Fruit fly (Drosophila melanogaster): ENCODE data around the gene vri.

The vri gene

DNA sequence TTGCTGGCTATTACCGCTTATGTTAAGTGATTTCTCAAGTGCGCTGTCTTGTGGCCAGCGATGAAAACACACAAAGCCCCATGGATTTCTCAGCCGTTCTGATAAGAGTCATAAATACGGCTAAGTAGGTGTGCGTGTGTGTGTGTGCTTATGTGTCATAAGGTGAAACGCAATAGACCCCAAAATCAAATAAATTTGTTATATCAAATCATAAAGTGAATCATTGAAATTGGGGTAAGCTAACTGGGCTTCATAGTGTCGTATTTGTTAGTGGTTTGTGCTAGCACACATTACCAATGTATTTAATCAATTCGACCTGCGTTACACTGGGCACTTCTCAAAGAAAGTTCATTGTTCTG is 10.9 kb downstream of the vri start:
- TF ChIP-seq CG15696 (tag; optimal IDR thresholded peaks at IDR 0.05) (no peak), Sin3A (optimal IDR thresholded peaks at IDR 0.05) (no peak), Dref (GFP tag; IDR thresholded peaks at IDR 0.05) (no peak), D (optimal IDR thresholded peaks at IDR 0.05) (no peak), D (GFP tag; optimal IDR thresholded peaks at IDR 0.05) (no peak), CG17186 (GFP tag; optimal IDR thresholded peaks at IDR 0.05) (no peak), Atf6 (GFP tag; IDR thresholded peaks at IDR 0.05) (no peak), CG13775 (GFP tag; optimal IDR thresholded peaks at IDR 0.05) (no peak), zen2 (GFP tag; IDR thresholded peaks at IDR 0.05; ENCODE audit: partially characterized antibody) (no peak), exex (tag; optimal IDR thresholded peaks at IDR 0.05) (peak; percentile 76), CG6654 (GFP tag; optimal IDR thresholded peaks at IDR 0.05) (no peak), sqz (GFP tag; optimal IDR thresholded peaks at IDR 0.05) (no peak), sens (GFP tag) (peak; percentile 20), Gug (GFP tag; IDR thresholded peaks at IDR 0.05) (no peak), sug (tag; optimal IDR thresholded peaks at IDR 0.05) (peak; percentile 27), da (GFP tag; optimal IDR thresholded peaks at IDR 0.05) (no peak), NfI (GFP tag; optimal IDR thresholded peaks at IDR 0.05) (no peak), sc (optimal IDR thresholded peaks at IDR 0.05) (no peak), sc (GFP tag; optimal IDR thresholded peaks at IDR 0.05) (no peak), Mad (GFP tag; optimal IDR thresholded peaks at IDR 0.05) (no peak), Oaz (GFP tag; IDR thresholded peaks at IDR 0.05) (no peak), CG12219 (GFP tag; optimal IDR thresholded peaks at IDR 0.05) (no peak), caup (GFP tag; optimal IDR thresholded peaks at IDR 0.05; ENCODE audit: severe bottlenecking) (no peak), CG12744 (GFP tag; optimal IDR thresholded peaks at IDR 0.05) (no peak), gfzf (GFP tag; optimal IDR thresholded peaks at IDR 0.05) (no peak), Chrac-16 (GFP tag; optimal IDR thresholded peaks at IDR 0.05) (no peak), en (GFP tag; optimal IDR thresholded peaks at IDR 0.05) (no peak), Aef1 (GFP tag; IDR thresholded peaks at IDR 0.05) (no peak), CG4360 (GFP tag; IDR thresholded peaks at IDR 0.05) (no peak), CG6272 (GFP tag; IDR thresholded peaks at IDR 0.05) (no peak), lola (GFP tag; optimal IDR thresholded peaks at IDR 0.05) (no peak), CG8290 (GFP tag; optimal IDR thresholded peaks at IDR 0.05) (no peak), CG8290 (tag; optimal IDR thresholded peaks at IDR 0.05) (no peak), Hr78 (GFP tag; optimal IDR thresholded peaks at IDR 0.05) (peak in 1 of 2 experiments; percentile 54), br (optimal IDR thresholded peaks at IDR 0.05) (no peak), Opbp (GFP tag; IDR thresholded peaks at IDR 0.05; ENCODE audit: partially characterized antibody) (no peak), CG43689 (GFP tag; IDR thresholded peaks at IDR 0.05) (no peak), Lpt (GFP tag; optimal IDR thresholded peaks at IDR 0.05) (no peak), bowl (GFP tag; IDR thresholded peaks at IDR 0.05) (0 out of 2 replicates have a peak, but pooled peaks have one; percentile 1), Vsx1 (GFP tag; optimal IDR thresholded peaks at IDR 0.05) (no peak), Med (GFP tag) (peak; percentile 47), Pdp1 (GFP tag; optimal IDR thresholded peaks at IDR 0.05) (peak in 1 of 2 experiments; percentile 51), esg (GFP tag; conservative IDR thresholded peaks at IDR 0.05) (no peak), sens-2 (GFP tag; IDR thresholded peaks at IDR 0.05) (no peak), Dfd (GFP tag; optimal IDR thresholded peaks at IDR 0.05) (no peak), repo (GFP tag; optimal IDR thresholded peaks at IDR 0.05) (no peak), Myb (GFP tag; optimal IDR thresholded peaks at IDR 0.05) (no peak), CG12659 (GFP tag; optimal IDR thresholded peaks at IDR 0.05) (no peak), jumu (GFP tag; optimal IDR thresholded peaks at IDR 0.05) (no peak), Nf-YB (GFP tag; optimal IDR thresholded peaks at IDR 0.05) (no peak), D19B (GFP tag; optimal IDR thresholded peaks at IDR 0.05) (no peak), Dp (GFP tag; optimal IDR thresholded peaks at IDR 0.05) (no peak), lov (optimal IDR thresholded peaks at IDR 0.05) (no peak), lov (GFP tag; IDR thresholded peaks at IDR 0.05) (no peak)

All from whole organism, embryonic.